In genomic region chr3R:10212799-10213198, dm6 we compare ENCODE assay signal across 1 fruit fly cellular context.
TF ChIP-seq lines count a peak whose summit lies in the region.

Gene Timp (minus strand): TSS chr3R:10213007.

TF ChIP-seq in whole organism, embryonic, 481 proteins besides CTCF, POLR2A, EP300 and RAD21 (continued from another document):
- TF ChIP-seq GATAe (GFP tag; conservative IDR thresholded peaks at IDR 0.05; lab: Robert Waterston, UW), result no peak
- TF ChIP-seq dan (GFP tag; IDR thresholded peaks at IDR 0.05; lab: Robert Waterston, UW), result no peak
- no peak for TF ChIP-seq pho (GFP tag; optimal IDR thresholded peaks at IDR 0.05; lab: Kevin White, UChicago)
- TF ChIP-seq CG13287 (GFP tag; IDR thresholded peaks at IDR 0.05; lab: Robert Waterston, UW; ENCODE audit: partially characterized antibody), result peak; percentile 9; the same call in 1 of the 2 replicates
- TF ChIP-seq bbx (GFP tag; IDR thresholded peaks at IDR 0.05; lab: Robert Waterston, UW; ENCODE audit: partially characterized antibody), result peak; percentile 49; the same call in 1 of the 2 replicates
- peak; percentile 46 for TF ChIP-seq Bgb (GFP tag; IDR thresholded peaks at IDR 0.05; lab: Robert Waterston, UW; ENCODE audit: partially characterized antibody)
- no peak for TF ChIP-seq CG6272 (GFP tag; IDR thresholded peaks at IDR 0.05; lab: Robert Waterston, UW)
- TF ChIP-seq CHES-1-like (GFP tag; optimal IDR thresholded peaks at IDR 0.05; lab: Kevin White, UChicago), result no peak
- no peak for TF ChIP-seq wek (GFP tag; optimal IDR thresholded peaks at IDR 0.05; lab: Kevin White, UChicago)
- no peak for TF ChIP-seq twi (tag; optimal IDR thresholded peaks at IDR 0.05; lab: Kevin White, UChicago)
- no peak for TF ChIP-seq CG15601 (tag; optimal IDR thresholded peaks at IDR 0.05; lab: Kevin White, UChicago)
- TF ChIP-seq ATbp (GFP tag; optimal IDR thresholded peaks at IDR 0.05; lab: Kevin White, UChicago), result no peak
- no peak for TF ChIP-seq CG10959 (GFP tag; IDR thresholded peaks at IDR 0.05; lab: Robert Waterston, UW)
- no peak for TF ChIP-seq trem (tag; optimal IDR thresholded peaks at IDR 0.05; lab: Kevin White, UChicago)
- TF ChIP-seq CG10543 (GFP tag; optimal IDR thresholded peaks at IDR 0.05; lab: Kevin White, UChicago), result no peak
- no peak for TF ChIP-seq Spps (tag; optimal IDR thresholded peaks at IDR 0.05; lab: Kevin White, UChicago)
- TF ChIP-seq dm (GFP tag; optimal IDR thresholded peaks at IDR 0.05; lab: Kevin White, UChicago), result no peak
- TF ChIP-seq BEAF-32 (GFP tag; optimal IDR thresholded peaks at IDR 0.05; lab: Kevin White, UChicago), result no peak
- TF ChIP-seq Myb (GFP tag; optimal IDR thresholded peaks at IDR 0.05; lab: Kevin White, UChicago), result no peak
- 0 out of 2 replicates have a peak, but pooled peaks have one; percentile 7 for TF ChIP-seq Atf6 (GFP tag; IDR thresholded peaks at IDR 0.05; lab: Robert Waterston, UW)
- no peak for TF ChIP-seq CG1603 (tag; optimal IDR thresholded peaks at IDR 0.05; lab: Kevin White, UChicago)
- no peak for TF ChIP-seq ftz-f1 (GFP tag; optimal IDR thresholded peaks at IDR 0.05; lab: Kevin White, UChicago)
- TF ChIP-seq ara (GFP tag; IDR thresholded peaks at IDR 0.05; lab: Robert Waterston, UW), result no peak
- TF ChIP-seq Optix (GFP tag; IDR thresholded peaks at IDR 0.05; lab: Robert Waterston, UW), result no peak
- TF ChIP-seq Ets97D (GFP tag; optimal IDR thresholded peaks at IDR 0.05; lab: Kevin White, UChicago), result no peak
- TF ChIP-seq Chrac-16 (GFP tag; optimal IDR thresholded peaks at IDR 0.05; lab: Kevin White, UChicago), result no peak
- no peak for TF ChIP-seq pum (GFP tag; optimal IDR thresholded peaks at IDR 0.05; lab: Kevin White, UChicago)
- no peak for TF ChIP-seq br (optimal IDR thresholded peaks at IDR 0.05; lab: Kevin White, UChicago)
- no peak for TF ChIP-seq CG31388 (GFP tag; optimal IDR thresholded peaks at IDR 0.05; lab: Kevin White, UChicago)
- no peak for TF ChIP-seq CG4820 (GFP tag; optimal IDR thresholded peaks at IDR 0.05; lab: Kevin White, UChicago)
- TF ChIP-seq CG1792 (GFP tag; optimal IDR thresholded peaks at IDR 0.05; lab: Kevin White, UChicago), result no peak
- no peak for TF ChIP-seq dysf (GFP tag; IDR thresholded peaks at IDR 0.05; lab: Robert Waterston, UW)
- no peak for TF ChIP-seq TFAM (GFP tag; optimal IDR thresholded peaks at IDR 0.05; lab: Kevin White, UChicago)
- TF ChIP-seq Dip2 (GFP tag; IDR thresholded peaks at IDR 0.05; lab: Robert Waterston, UW), result no peak
- no peak for TF ChIP-seq ci (GFP tag; IDR thresholded peaks at IDR 0.05; lab: Robert Waterston, UW)
- TF ChIP-seq gsb-n (tag; optimal IDR thresholded peaks at IDR 0.05; lab: Kevin White, UChicago), result no peak
- TF ChIP-seq Lpt (GFP tag; optimal IDR thresholded peaks at IDR 0.05; lab: Kevin White, UChicago), result no peak
- no peak for TF ChIP-seq pita (GFP tag; optimal IDR thresholded peaks at IDR 0.05; lab: Kevin White, UChicago)
- no peak for TF ChIP-seq CG18476 (GFP tag; optimal IDR thresholded peaks at IDR 0.05; lab: Kevin White, UChicago)
- no peak for TF ChIP-seq pb (GFP tag; optimal IDR thresholded peaks at IDR 0.05; lab: Kevin White, UChicago)
- TF ChIP-seq CG12659 (GFP tag; optimal IDR thresholded peaks at IDR 0.05; lab: Kevin White, UChicago), result no peak
- no peak for TF ChIP-seq CrebB (tag; optimal IDR thresholded peaks at IDR 0.05; lab: Kevin White, UChicago)
- TF ChIP-seq CG16815 (GFP tag; optimal IDR thresholded peaks at IDR 0.05; lab: Kevin White, UChicago), result no peak
- no peak for TF ChIP-seq ase (GFP tag; IDR thresholded peaks at IDR 0.05; lab: Robert Waterston, UW)
- TF ChIP-seq Hand (GFP tag; optimal IDR thresholded peaks at IDR 0.05; lab: Kevin White, UChicago), result no peak
- TF ChIP-seq z (GFP tag; IDR thresholded peaks at IDR 0.05; lab: Robert Waterston, UW), result peak; percentile 97
- TF ChIP-seq CG31441 (GFP tag; IDR thresholded peaks at IDR 0.05; lab: Robert Waterston, UW), result no peak
- no peak for TF ChIP-seq Adf1 (GFP tag; IDR thresholded peaks at IDR 0.05; lab: Robert Waterston, UW)
- TF ChIP-seq odd (GFP tag; optimal IDR thresholded peaks at IDR 0.05; lab: Kevin White, UChicago), result no peak
- no peak for TF ChIP-seq bsh (GFP tag; optimal IDR thresholded peaks at IDR 0.05; lab: Kevin White, UChicago)
- no peak for TF ChIP-seq CG33213 (GFP tag; optimal IDR thresholded peaks at IDR 0.05; lab: Kevin White, UChicago)
- TF ChIP-seq NC2β (GFP tag; optimal IDR thresholded peaks at IDR 0.05; lab: Kevin White, UChicago), result no peak
- TF ChIP-seq Ravus (GFP tag; IDR thresholded peaks at IDR 0.05; lab: Robert Waterston, UW), result no peak; the same call in 1 of the 2 replicates
- TF ChIP-seq Fer3 (tag; optimal IDR thresholded peaks at IDR 0.05; lab: Kevin White, UChicago), result no peak
- no peak for TF ChIP-seq schlank (tag; optimal IDR thresholded peaks at IDR 0.05; lab: Kevin White, UChicago)
- peak; percentile 97 for TF ChIP-seq Deaf1 (tag; optimal IDR thresholded peaks at IDR 0.05; lab: Kevin White, UChicago)
- TF ChIP-seq ERR (GFP tag; optimal IDR thresholded peaks at IDR 0.05; lab: Kevin White, UChicago), result no peak
- peak; percentile 61 for TF ChIP-seq Med (GFP tag; lab: Kevin White, UChicago)
- TF ChIP-seq CG17385 (GFP tag; optimal IDR thresholded peaks at IDR 0.05; lab: Kevin White, UChicago), result no peak
- TF ChIP-seq CG10565 (GFP tag; optimal IDR thresholded peaks at IDR 0.05; lab: Kevin White, UChicago), result no peak
- TF ChIP-seq Jarid2 (GFP tag; optimal IDR thresholded peaks at IDR 0.05; lab: Kevin White, UChicago), result peak; percentile 66
- TF ChIP-seq amos (GFP tag; IDR thresholded peaks at IDR 0.05; lab: Robert Waterston, UW; ENCODE audit: partially characterized antibody), result peak; percentile 38; the same call in 1 of the 2 replicates
- no peak for TF ChIP-seq nau (GFP tag; optimal IDR thresholded peaks at IDR 0.05; lab: Kevin White, UChicago)
- TF ChIP-seq CG17829 (tag; optimal IDR thresholded peaks at IDR 0.05; lab: Kevin White, UChicago), result no peak
- no peak for TF ChIP-seq gsb (GFP tag; IDR thresholded peaks at IDR 0.05; lab: Robert Waterston, UW)
- no peak for TF ChIP-seq CG30403 (GFP tag; optimal IDR thresholded peaks at IDR 0.05; lab: Kevin White, UChicago)
- TF ChIP-seq sob (GFP tag; IDR thresholded peaks at IDR 0.05; lab: Robert Waterston, UW), result no peak
- no peak for TF ChIP-seq sens (GFP tag; lab: Kevin White, UChicago)
- no peak for TF ChIP-seq CG1832 (GFP tag; optimal IDR thresholded peaks at IDR 0.05; lab: Kevin White, UChicago)
- no peak for TF ChIP-seq CG7357 (GFP tag; IDR thresholded peaks at IDR 0.05; lab: Robert Waterston, UW)
- TF ChIP-seq maf-S (GFP tag; optimal IDR thresholded peaks at IDR 0.05; lab: Kevin White, UChicago), result no peak
- no peak for TF ChIP-seq CG17912 (GFP tag; optimal IDR thresholded peaks at IDR 0.05; lab: Kevin White, UChicago)
- no peak for TF ChIP-seq CG31365 (tag; optimal IDR thresholded peaks at IDR 0.05; lab: Kevin White, UChicago)
- TF ChIP-seq gro (GFP tag; optimal IDR thresholded peaks at IDR 0.05; lab: Kevin White, UChicago), result no peak
- no peak for TF ChIP-seq Max (GFP tag; optimal IDR thresholded peaks at IDR 0.05; lab: Kevin White, UChicago)
- no peak for TF ChIP-seq az2 (GFP tag; optimal IDR thresholded peaks at IDR 0.05; lab: Kevin White, UChicago)
- no peak for TF ChIP-seq YL-1 (GFP tag; optimal IDR thresholded peaks at IDR 0.05; lab: Kevin White, UChicago)
- TF ChIP-seq Ets65A (GFP tag; lab: Kevin White, UChicago), result no peak
- TF ChIP-seq onecut (GFP tag; IDR thresholded peaks at IDR 0.05; lab: Robert Waterston, UW), result peak; percentile 62
- no peak for TF ChIP-seq lov (optimal IDR thresholded peaks at IDR 0.05; lab: Kevin White, UChicago)
- TF ChIP-seq lov (GFP tag; IDR thresholded peaks at IDR 0.05; lab: Robert Waterston, UW), result 0 out of 3 replicates have a peak, but pooled peaks have one; percentile 43
- TF ChIP-seq ato (GFP tag; IDR thresholded peaks at IDR 0.05; lab: Robert Waterston, UW; ENCODE audit: partially characterized antibody), result no peak
- no peak for TF ChIP-seq eyg (GFP tag; optimal IDR thresholded peaks at IDR 0.05; lab: Kevin White, UChicago)
- TF ChIP-seq CG7745 (tag; optimal IDR thresholded peaks at IDR 0.05; lab: Kevin White, UChicago), result no peak
- TF ChIP-seq luna (GFP tag; optimal IDR thresholded peaks at IDR 0.05; lab: Kevin White, UChicago), result no peak
- no peak for TF ChIP-seq CG6683 (GFP tag; optimal IDR thresholded peaks at IDR 0.05; lab: Kevin White, UChicago)
- TF ChIP-seq CG1647 (GFP tag; optimal IDR thresholded peaks at IDR 0.05; lab: Kevin White, UChicago), result no peak
- no peak for TF ChIP-seq unpg (GFP tag; optimal IDR thresholded peaks at IDR 0.05; lab: Kevin White, UChicago)
- no peak for TF ChIP-seq CG8290 (GFP tag; optimal IDR thresholded peaks at IDR 0.05; lab: Kevin White, UChicago)
- no peak for TF ChIP-seq CG8290 (tag; optimal IDR thresholded peaks at IDR 0.05; lab: Kevin White, UChicago)
- TF ChIP-seq CG9727 (GFP tag; optimal IDR thresholded peaks at IDR 0.05; lab: Kevin White, UChicago), result no peak
- no peak for TF ChIP-seq CG8388 (GFP tag; optimal IDR thresholded peaks at IDR 0.05; lab: Kevin White, UChicago)
- TF ChIP-seq pfk (GFP tag; optimal IDR thresholded peaks at IDR 0.05; lab: Kevin White, UChicago), result no peak
- no peak for TF ChIP-seq CG11456 (GFP tag; IDR thresholded peaks at IDR 0.05; lab: Robert Waterston, UW)
- TF ChIP-seq CG6791 (GFP tag; IDR thresholded peaks at IDR 0.05; lab: Robert Waterston, UW; ENCODE audit: partially characterized antibody), result no peak
- peak; percentile 4 for TF ChIP-seq CG12769 (tag; optimal IDR thresholded peaks at IDR 0.05; lab: Kevin White, UChicago)
- TF ChIP-seq Mes4 (GFP tag; optimal IDR thresholded peaks at IDR 0.05; lab: Kevin White, UChicago), result no peak
- TF ChIP-seq Six4 (GFP tag; optimal IDR thresholded peaks at IDR 0.05; lab: Kevin White, UChicago), result no peak
- TF ChIP-seq p53 (GFP tag; optimal IDR thresholded peaks at IDR 0.05; lab: Kevin White, UChicago), result no peak
- no peak for TF ChIP-seq nerfin-2 (GFP tag; IDR thresholded peaks at IDR 0.05; lab: Robert Waterston, UW; ENCODE audit: partially characterized antibody)
- TF ChIP-seq CG3065 (GFP tag; optimal IDR thresholded peaks at IDR 0.05; lab: Kevin White, UChicago), result no peak
- no peak for TF ChIP-seq CG14014 (GFP tag; IDR thresholded peaks at IDR 0.05; lab: Robert Waterston, UW)
- TF ChIP-seq CG10274 (GFP tag; optimal IDR thresholded peaks at IDR 0.05; lab: Kevin White, UChicago), result no peak
- no peak for TF ChIP-seq CG15479 (GFP tag; optimal IDR thresholded peaks at IDR 0.05; lab: Kevin White, UChicago)
